Fruit fly (Drosophila melanogaster) whole organism, embryonic: Measurements from ENCODE around the gene CycA.

ENCODE experiments used
- CG10274 ChIP-seq: fragments of 200-800 bp; sonication (Bioruptor generic); optimal IDR thresholded peaks from 3 replicates; lab custom pipeline; 2017; ENCODE audit warnings: missing biosample characterization, mild to moderate bottlenecking, missing genetic modification characterization
- CG13624 ChIP-seq: fragments of 200-800 bp; sonication (Bioruptor generic); optimal IDR thresholded peaks from 2 replicates; lab custom pipeline; 2016; ENCODE audit warnings: missing biosample characterization, missing genetic modification characterization
- CG14667 ChIP-seq: fragments of 200-800 bp; sonication (Bioruptor generic); IDR thresholded peaks from 2 replicates; pipeline ENCODE4 v1.3.6; 2022; ENCODE audit warnings: missing biosample characterization, missing genetic modification characterization
- CG14965 ChIP-seq: fragments of 200-800 bp; sonication (Bioruptor generic); optimal IDR thresholded peaks from 2 replicates; lab custom pipeline; 2016; ENCODE audit warnings: missing biosample characterization, missing genetic modification characterization, borderline replicate concordance
- CG4617 ChIP-seq: fragments of 200-800 bp; sonication (Bioruptor generic); optimal IDR thresholded peaks from 3 replicates; lab custom pipeline; 2016; ENCODE audit warnings: missing biosample characterization, missing genetic modification characterization, borderline replicate concordance
- CG9876 ChIP-seq: fragments of 200-800 bp; sonication (Bioruptor generic); optimal IDR thresholded peaks from 2 replicates; lab custom pipeline; 2016; ENCODE audit warnings: missing biosample characterization, missing genetic modification characterization
- Hey ChIP-seq: fragments of 200-800 bp; sonication (Bioruptor generic); optimal IDR thresholded peaks from 3 replicates; lab custom pipeline; 2018; ENCODE audit warnings: missing biosample characterization, mild to moderate bottlenecking, missing genetic modification characterization

- TF ChIP-seq CG4617 (no peak), CG14667 (GFP tag; lab: Robert Waterston, UW) (no peak), CG10274 (no peak), CG14965 (GFP tag; lab: Kevin White, UChicago) (no peak), CG13624 (GFP tag; lab: Kevin White, UChicago) (no peak), CG9876 (GFP tag; lab: Kevin White, UChicago) (no peak), Hey (no peak)
These were observed 44.4 kb downstream of the CycA start for dm6 chr3L:11788936-11789352.
